Worm (Caenorhabditis elegans) whole organism, late embryonic: ENCODE data around the gene twk-44.

Experiments used
- C08G9.2 ChIP-seq: sonication (generic microtip); optimal IDR thresholded peaks from 2 replicates; lab custom pipeline; 2016; ENCODE audit warnings: mild to moderate bottlenecking, missing genetic modification characterization, moderate library complexity, missing compliant biosample characterization
- F13H6.1 ChIP-seq: sonication (generic microtip); optimal IDR thresholded peaks from 2 replicates; lab custom pipeline; 2016; ENCODE audit warnings: missing genetic modification characterization, missing compliant biosample characterization
- K09A11.1 ChIP-seq: sonication (generic microtip); optimal IDR thresholded peaks from 2 replicates; lab custom pipeline; 2017; ENCODE audit warnings: antibody characterized with exemption, mild to moderate bottlenecking, missing genetic modification characterization, missing compliant biosample characterization; ENCODE audit not compliant: insufficient read depth
- T23F11.4 ChIP-seq: fragments of 200-800 bp; sonication (Bioruptor generic); optimal IDR thresholded peaks from 2 replicates; lab custom pipeline; 2018; ENCODE audit warnings: mild to moderate bottlenecking, missing genetic modification characterization, missing compliant biosample characterization
- ama-1 ChIP-seq: fragments of 150-350 bp; optimal IDR thresholded peaks from 2 replicates; lab custom pipeline; 2014
- ceh-18 ChIP-seq: sonication (generic microtip); optimal IDR thresholded peaks from 2 replicates; lab custom pipeline; 2016; ENCODE audit warnings: missing genetic modification characterization, missing compliant biosample characterization
- ceh-2 ChIP-seq: sonication (generic microtip); optimal IDR thresholded peaks from 2 replicates; lab custom pipeline; 2016; ENCODE audit warnings: missing genotype, missing genetic modification characterization, missing compliant biosample characterization
- ceh-34 ChIP-seq: sonication (generic microtip); optimal IDR thresholded peaks from 2 replicates; lab custom pipeline; 2016; ENCODE audit warnings: mild to moderate bottlenecking, missing genetic modification characterization, missing compliant biosample characterization
- che-1 ChIP-seq: sonication (generic microtip); optimal IDR thresholded peaks from 2 replicates; lab custom pipeline; 2016; ENCODE audit warnings: mild to moderate bottlenecking, missing genetic modification characterization, missing compliant biosample characterization
- dmd-4 ChIP-seq: sonication (generic microtip); optimal IDR thresholded peaks from 2 replicates; lab custom pipeline; 2016; ENCODE audit warnings: borderline replicate concordance, missing genetic modification characterization, missing compliant biosample characterization
- elt-4 ChIP-seq: sonication (generic microtip); optimal IDR thresholded peaks from 2 replicates; lab custom pipeline; 2016; ENCODE audit warnings: missing genetic modification characterization, missing compliant biosample characterization
- eyg-1 ChIP-seq: sonication (generic microtip); optimal IDR thresholded peaks from 2 replicates; lab custom pipeline; 2016; ENCODE audit warnings: missing genotype, missing genetic modification characterization, missing compliant biosample characterization
- fkh-10 ChIP-seq: fragments of 150-350 bp; optimal IDR thresholded peaks from 2 replicates; lab custom pipeline; 2014; ENCODE audit warnings: missing biosample characterization, missing genetic modification reagents, missing genetic modification characterization
- hlh-30 ChIP-seq: sonication (generic microtip); optimal IDR thresholded peaks from 2 replicates; lab custom pipeline; 2017; ENCODE audit warnings: antibody characterized with exemption, missing genetic modification characterization, missing compliant biosample characterization; ENCODE audit not compliant: insufficient read depth
- hlh-6 ChIP-seq: sonication (generic microtip); optimal IDR thresholded peaks from 2 replicates; lab custom pipeline; 2016; ENCODE audit warnings: missing genotype, missing genetic modification characterization, missing compliant biosample characterization
- hlh-8 ChIP-seq: sonication (generic microtip); optimal IDR thresholded peaks from 2 replicates; lab custom pipeline; 2016; ENCODE audit warnings: missing genotype, missing genetic modification characterization, missing compliant biosample characterization
- lim-6 ChIP-seq: sonication (generic microtip); optimal IDR thresholded peaks from 2 replicates; lab custom pipeline; 2016; ENCODE audit warnings: missing genetic modification characterization, missing compliant biosample characterization
- mec-3 ChIP-seq: sonication (generic microtip); optimal IDR thresholded peaks from 2 replicates; lab custom pipeline; 2016; ENCODE audit warnings: borderline replicate concordance, missing genetic modification characterization, missing compliant biosample characterization
- nfya-1 ChIP-seq: sonication (generic microtip); optimal IDR thresholded peaks from 2 replicates; lab custom pipeline; 2017; ENCODE audit warnings: missing genetic modification characterization, mild to moderate bottlenecking, missing compliant biosample characterization, antibody characterized with exemption, moderate library complexity
- nhr-232 ChIP-seq: sonication (generic microtip); optimal IDR thresholded peaks from 2 replicates; lab custom pipeline; 2016; ENCODE audit warnings: missing genetic modification characterization, missing compliant biosample characterization
- pax-1 ChIP-seq: fragments of 150-350 bp; optimal IDR thresholded peaks from 2 replicates; lab custom pipeline; 2014; ENCODE audit warnings: missing biosample characterization, missing genetic modification characterization
- pha-2 ChIP-seq: sonication (generic microtip); optimal IDR thresholded peaks from 2 replicates; lab custom pipeline; 2017; ENCODE audit warnings: mild to moderate bottlenecking, missing genetic modification characterization, missing compliant biosample characterization
- pha-4 ChIP-seq: fragments of 150-350 bp; optimal IDR thresholded peaks from 2 replicates; lab custom pipeline; 2018; ENCODE audit warnings: missing biosample characterization, missing genetic modification reagents, missing genetic modification characterization
- pqm-1 ChIP-seq: sonication (generic microtip); optimal IDR thresholded peaks from 2 replicates; lab custom pipeline; 2016; ENCODE audit warnings: missing genetic modification characterization, missing compliant biosample characterization
- pros-1 ChIP-seq: fragments of 150-350 bp; optimal IDR thresholded peaks from 2 replicates; lab custom pipeline; 2014; ENCODE audit warnings: missing biosample characterization, missing genetic modification reagents, missing genetic modification characterization
- ref-2 ChIP-seq: sonication (generic microtip); optimal IDR thresholded peaks from 2 replicates; lab custom pipeline; 2016; ENCODE audit warnings: missing genetic modification characterization, missing compliant biosample characterization
- rnt-1 ChIP-seq: sonication (generic microtip); optimal IDR thresholded peaks from 2 replicates; lab custom pipeline; 2016; ENCODE audit warnings: missing genetic modification characterization, missing compliant biosample characterization
- sox-4 ChIP-seq: sonication (generic microtip); optimal IDR thresholded peaks from 2 replicates; lab custom pipeline; 2017; ENCODE audit warnings: mild to moderate bottlenecking, missing genetic modification characterization, inconsistent platforms, missing compliant biosample characterization
- syd-9 ChIP-seq: sonication (generic microtip); optimal IDR thresholded peaks from 2 replicates; lab custom pipeline; 2016; ENCODE audit warnings: mild to moderate bottlenecking, missing genetic modification characterization, moderate library complexity, missing compliant biosample characterization
- tbx-2 ChIP-seq: sonication (generic microtip); optimal IDR thresholded peaks from 2 replicates; lab custom pipeline; 2016; ENCODE audit warnings: missing genetic modification characterization, missing compliant biosample characterization
- unc-55 ChIP-seq: sonication (generic microtip); optimal IDR thresholded peaks from 2 replicates; lab custom pipeline; 2017; ENCODE audit warnings: missing biosample characterization, missing genetic modification reagents, missing genetic modification characterization
- zip-5 ChIP-seq: sonication (generic microtip); optimal IDR thresholded peaks from 2 replicates; lab custom pipeline; 2016; ENCODE audit warnings: missing genetic modification characterization, missing compliant biosample characterization

The twk-44 gene

ce11 chrX:11605766-11606490 lies 21.0 kb downstream of the twk-44 start (continued):
- TF ChIP-seq K09A11.1 (tag; lab: Kevin White, UChicago) (peak; percentile 96), ref-2 (peak; percentile 100), ceh-2 (peak; percentile 93), tbx-2 (tag; lab: Kevin White, UChicago) (peak; percentile 99), nhr-232 (tag; lab: Kevin White, UChicago) (peak; percentile 40), ceh-34 (tag; lab: Kevin White, UChicago) (peak; percentile 100), syd-9 (tag; lab: Kevin White, UChicago) (peak; percentile 97), fkh-10 (GFP tag; lab: Kevin White, UChicago) (peak; percentile 95), zip-5 (tag; lab: Kevin White, UChicago) (peak; percentile 58), hlh-6 (tag; lab: Kevin White, UChicago) (peak; percentile 62), pros-1 (tag; lab: Kevin White, UChicago) (peak; percentile 77), pax-1 (tag; lab: Kevin White, UChicago) (peak; percentile 94), F13H6.1 (tag; lab: Kevin White, UChicago) (peak; percentile 98), lim-6 (peak; percentile 60), unc-55 (no peak), ceh-18 (tag; lab: Kevin White, UChicago) (peak; percentile 100), mec-3 (peak; percentile 23), T23F11.4 (GFP tag; lab: Kevin White, UChicago) (peak; percentile 99), dmd-4 (tag; lab: Kevin White, UChicago) (peak; percentile 86), pha-2 (tag; lab: Kevin White, UChicago) (peak; percentile 97), C08G9.2 (peak; percentile 60), hlh-8 (tag; lab: Kevin White, UChicago) (peak; percentile 84), sox-4 (tag; lab: Kevin White, UChicago) (peak; percentile 92), hlh-30 (tag; lab: Kevin White, UChicago) (peak; percentile 1), eyg-1 (peak; percentile 92)

ce11 chrX:11605214-11605765 lies 21.6 kb downstream of the twk-44 start, which contains the start of gene ftt-2:
TSS of gene ftt-2 (minus strand) at chrX:11605419.
- peak; percentile 5 for TF ChIP-seq ama-1 (lab: Kevin White, UChicago)
- no peak for TF ChIP-seq nfya-1 (tag; lab: Kevin White, UChicago)
- no peak for TF ChIP-seq elt-4

- TF ChIP-seq T23F11.4 (GFP tag; lab: Kevin White, UChicago): peak; percentile 28
- no peak for TF ChIP-seq unc-55
- peak; percentile 42 for TF ChIP-seq ama-1 (lab: Kevin White, UChicago)
- TF ChIP-seq, all 69 proteins: peak for 2
These were observed 23.4 kb downstream of the twk-44 start for ce11 chrX:11603234-11604108.

- TF ChIP-seq pros-1 (tag; lab: Kevin White, UChicago) (no peak), tbx-2 (tag; lab: Kevin White, UChicago) (peak; percentile 21), rnt-1 (tag; lab: Kevin White, UChicago) (peak; percentile 13), ceh-34 (tag; lab: Kevin White, UChicago) (no peak), pax-1 (tag; lab: Kevin White, UChicago) (no peak), zip-5 (tag; lab: Kevin White, UChicago) (no peak), ceh-2 (peak; percentile 7), nfya-1 (tag; lab: Kevin White, UChicago) (peak; percentile 5), pha-4 (tag; lab: Kevin White, UChicago) (no peak), hlh-6 (tag; lab: Kevin White, UChicago) (no peak), hlh-8 (tag; lab: Kevin White, UChicago) (no peak), pqm-1 (tag; lab: Kevin White, UChicago) (no peak), che-1 (tag; lab: Kevin White, UChicago) (no peak)
These were observed 26.3 kb downstream of the twk-44 start for ce11 chrX:11600488-11601106.
